Worm (Caenorhabditis elegans) whole organism, L4 larva: ENCODE data around the gene K02G10.15.
A peak's percentile ranks its signal among the peaks of the same experiment; 100 is the strongest.

ENCODE experiments used
- F26F4.8 ChIP-seq: fragments of 200-800 bp; sonication (Bioruptor generic); conservative IDR thresholded peaks from 2 replicates; pipeline ENCODE4 v1.3.6; 2022; ENCODE audit warnings: missing genetic modification characterization, missing compliant biosample characterization
- F37D6.2 ChIP-seq: sonication (generic microtip); optimal IDR thresholded peaks from 2 replicates; lab custom pipeline; 2016; ENCODE audit warnings: mild to moderate bottlenecking, missing genetic modification characterization, missing compliant biosample characterization
- F49E8.2 ChIP-seq: sonication (generic microtip); optimal IDR thresholded peaks from 2 replicates; lab custom pipeline; 2016; ENCODE audit warnings: missing compliant biosample characterization, mild to moderate bottlenecking, missing genetic modification characterization, borderline replicate concordance
- T26A8.4 ChIP-seq: fragments of 200-800 bp; sonication (Bioruptor generic); IDR thresholded peaks from 2 replicates; pipeline ENCODE4 v1.3.6; 2022; ENCODE audit warnings: missing genetic modification characterization, missing compliant biosample characterization
- Y5F2A.4 ChIP-seq: fragments of 200-800 bp; sonication (Bioruptor generic); optimal IDR thresholded peaks from 2 replicates; lab custom pipeline; 2018; ENCODE audit warnings: mild to moderate bottlenecking, missing genetic modification characterization, missing compliant biosample characterization
- Y75B8A.6 ChIP-seq: fragments of 200-800 bp; sonication (Bioruptor generic); IDR thresholded peaks from 2 replicates; pipeline ENCODE4 v1.3.6; 2022; ENCODE audit warnings: missing genetic modification reagents, missing genetic modification characterization, missing compliant biosample characterization
- ama-1 ChIP-seq: fragments of 150-350 bp; optimal IDR thresholded peaks from 2 replicates; lab custom pipeline; 2014; ENCODE audit warnings: inconsistent platforms, mixed read lengths
- ceh-20 ChIP-seq: fragments of 200-800 bp; sonication (Bioruptor generic); IDR thresholded peaks from 2 replicates; pipeline ENCODE4 v1.3.6; 2022; ENCODE audit warnings: missing genetic modification reagents, missing genetic modification characterization, missing compliant biosample characterization
- ceh-82 ChIP-seq: sonication (generic microtip); optimal IDR thresholded peaks from 2 replicates; lab custom pipeline; 2017; ENCODE audit warnings: missing biosample characterization, missing genetic modification characterization
- ctbp-1 ChIP-seq: fragments of 200-800 bp; sonication (Bioruptor generic); IDR thresholded peaks from 2 replicates; pipeline ENCODE4 v1.3.6; 2022; ENCODE audit warnings: missing genetic modification reagents, missing genetic modification characterization, missing compliant biosample characterization
- daf-16 ChIP-seq, 3 experiments: sonication (generic microtip); optimal IDR thresholded peaks; 2 replicates each; lab custom pipeline; 2016 to 2017; ENCODE audit warnings: missing genetic modification characterization in 3 of 3, missing genetic modification reagents in 3 of 3, mild to moderate bottlenecking in 2 of 3, missing compliant biosample characterization in 2 of 3, missing biosample characterization in 1 of 3, moderate library complexity in 1 of 3
- daf-19 ChIP-seq: fragments of 200-800 bp; sonication (Bioruptor generic); conservative IDR thresholded peaks from 2 replicates; pipeline ENCODE4 v1.3.6; 2022; ENCODE audit warnings: missing genetic modification characterization, missing compliant biosample characterization
- dmd-6 ChIP-seq: fragments of 200-800 bp; sonication (Bioruptor generic); IDR thresholded peaks from 2 replicates; pipeline ENCODE4 v1.3.6; 2022; ENCODE audit warnings: missing genetic modification reagents, missing genetic modification characterization, missing compliant biosample characterization
- dmd-8 ChIP-seq: fragments of 200-800 bp; sonication (Bioruptor generic); IDR thresholded peaks from 2 replicates; pipeline ENCODE4 v1.3.6; 2022; ENCODE audit warnings: missing genetic modification characterization, missing compliant biosample characterization
- dve-1 ChIP-seq: sonication (generic microtip); optimal IDR thresholded peaks from 2 replicates; lab custom pipeline; 2017; ENCODE audit warnings: antibody characterized with exemption, mild to moderate bottlenecking, missing genetic modification characterization, missing compliant biosample characterization; ENCODE audit not compliant: insufficient read depth
- egl-43 ChIP-seq: fragments of 200-800 bp; sonication (Bioruptor generic); IDR thresholded peaks from 2 replicates; pipeline ENCODE4 v1.3.6; 2022; ENCODE audit warnings: missing genetic modification reagents, missing genetic modification characterization, missing compliant biosample characterization
- fkh-10 ChIP-seq: fragments of 150-350 bp; optimal IDR thresholded peaks from 2 replicates; lab custom pipeline; 2014; ENCODE audit warnings: missing biosample characterization, missing genetic modification reagents, missing genetic modification characterization
- fos-1 ChIP-seq: fragments of 150-350 bp; optimal IDR thresholded peaks from 2 replicates; lab custom pipeline; 2014; ENCODE audit warnings: missing biosample characterization, missing genetic modification characterization
- hif-1 ChIP-seq, 2 experiments: sonication (generic microtip); optimal IDR thresholded peaks; 2 replicates each; lab custom pipeline; 2016 to 2017; ENCODE audit warnings: missing compliant biosample characterization in 2 of 2, missing genetic modification characterization in 2 of 2, missing genetic modification reagents in 2 of 2, missing genotype in 2 of 2, mild to moderate bottlenecking in 1 of 2
- hlh-11 ChIP-seq: fragments of 200-800 bp; sonication (Bioruptor generic); optimal IDR thresholded peaks from 2 replicates; lab custom pipeline; 2018; ENCODE audit warnings: mild to moderate bottlenecking, missing genetic modification characterization, missing compliant biosample characterization
- hlh-30 ChIP-seq: sonication (generic microtip); optimal IDR thresholded peaks from 2 replicates; lab custom pipeline; 2017; ENCODE audit warnings: antibody characterized with exemption, mild to moderate bottlenecking, missing genetic modification characterization, missing compliant biosample characterization; ENCODE audit not compliant: insufficient read depth
- lin-1 ChIP-seq: fragments of 200-800 bp; sonication (Bioruptor generic); IDR thresholded peaks from 2 replicates; pipeline ENCODE4 v1.3.6; 2022; ENCODE audit warnings: missing genetic modification reagents, missing genetic modification characterization, missing compliant biosample characterization
- lin-29 ChIP-seq: fragments of 200-800 bp; sonication (Bioruptor generic); IDR thresholded peaks from 2 replicates; pipeline ENCODE4 v1.3.6; 2022; ENCODE audit warnings: missing genetic modification reagents, missing genetic modification characterization, missing compliant biosample characterization
- lin-39 ChIP-seq: fragments of 150-350 bp; optimal IDR thresholded peaks from 2 replicates; lab custom pipeline; 2014; ENCODE audit warnings: missing biosample characterization, missing genetic modification reagents, missing genetic modification characterization
- lsy-2 ChIP-seq, 2 experiments: fragments of 150-350 bp in 1 of 2; sonication (generic microtip) in 1 of 2; optimal IDR thresholded peaks; 2 replicates each; lab custom pipeline; 2014 to 2017; ENCODE audit warnings: missing biosample characterization in 2 of 2, missing genetic modification characterization in 2 of 2
- madf-5 ChIP-seq, 2 experiments: fragments of 200-800 bp; sonication (Bioruptor generic); IDR thresholded peaks; 2 replicates each; pipeline ENCODE4 v1.3.6; 2022; ENCODE audit warnings: missing compliant biosample characterization in 2 of 2, missing genetic modification characterization in 2 of 2
- mdt-29 ChIP-seq: fragments of 200-800 bp; sonication (Bioruptor generic); IDR thresholded peaks from 2 replicates; pipeline ENCODE4 v1.3.6; 2022; ENCODE audit warnings: missing genetic modification reagents, missing genetic modification characterization, missing compliant biosample characterization
- mes-2 ChIP-seq: sonication (generic microtip); optimal IDR thresholded peaks from 2 replicates; lab custom pipeline; 2016; ENCODE audit warnings: missing genotype, mild to moderate bottlenecking, missing genetic modification characterization, missing compliant biosample characterization; ENCODE audit not compliant: poor library complexity, severe bottlenecking
- mxl-3 ChIP-seq: fragments of 200-800 bp; sonication (Bioruptor generic); optimal IDR thresholded peaks from 2 replicates; lab custom pipeline; 2018; ENCODE audit warnings: mild to moderate bottlenecking, missing genetic modification characterization, missing compliant biosample characterization
- nhr-10 ChIP-seq: fragments of 150-350 bp; optimal IDR thresholded peaks from 2 replicates; lab custom pipeline; 2014; ENCODE audit warnings: missing biosample characterization, missing genetic modification characterization
- nhr-111 ChIP-seq: fragments of 200-800 bp; sonication (Bioruptor generic); optimal IDR thresholded peaks from 2 replicates; lab custom pipeline; 2018; ENCODE audit warnings: mild to moderate bottlenecking, missing genetic modification characterization, missing compliant biosample characterization
- nhr-25 ChIP-seq: sonication (generic microtip); optimal IDR thresholded peaks from 2 replicates; lab custom pipeline; 2017; ENCODE audit warnings: missing genetic modification characterization, mild to moderate bottlenecking, missing compliant biosample characterization, antibody characterized with exemption, moderate library complexity, borderline replicate concordance; ENCODE audit not compliant: insufficient read depth
- nhr-28 ChIP-seq: fragments of 150-350 bp; optimal IDR thresholded peaks from 2 replicates; lab custom pipeline; 2014; ENCODE audit warnings: missing biosample characterization, missing genetic modification characterization
- nhr-42 ChIP-seq: fragments of 200-800 bp; sonication (Bioruptor generic); IDR thresholded peaks from 2 replicates; pipeline ENCODE4 v1.3.6; 2022; ENCODE audit warnings: missing genetic modification characterization, missing compliant biosample characterization
- nhr-48 ChIP-seq: sonication (generic microtip); optimal IDR thresholded peaks from 2 replicates; lab custom pipeline; 2016; ENCODE audit warnings: mild to moderate bottlenecking, missing genetic modification characterization, missing compliant biosample characterization
- pha-4 ChIP-seq, 2 experiments: fragments of 150-350 bp in 1 of 2; fragments of 200-800 bp in 1 of 2; sonication (Bioruptor generic) in 1 of 2; IDR thresholded peaks in 1 of 2; optimal IDR thresholded peaks in 1 of 2; 2 replicates each; pipeline versions ENCODE4 v1.3.6 to Lab custom; 2014 to 2022; ENCODE audit warnings: missing genetic modification characterization in 2 of 2, missing genetic modification reagents in 2 of 2, missing biosample characterization in 1 of 2, missing compliant biosample characterization in 1 of 2
- php-3 ChIP-seq: fragments of 200-800 bp; sonication (Bioruptor generic); IDR thresholded peaks from 2 replicates; pipeline ENCODE4 v1.3.6; 2022; ENCODE audit warnings: missing genetic modification reagents, missing genetic modification characterization, missing compliant biosample characterization
- pqm-1 ChIP-seq: sonication (generic microtip); optimal IDR thresholded peaks from 2 replicates; lab custom pipeline; 2017; ENCODE audit warnings: missing biosample characterization, missing genetic modification characterization
- saeg-2 ChIP-seq: fragments of 200-800 bp; sonication (Bioruptor generic); IDR thresholded peaks from 2 replicates; pipeline ENCODE4 v1.3.6; 2022; ENCODE audit warnings: missing genetic modification reagents, missing genetic modification characterization, missing compliant biosample characterization
- tra-1 ChIP-seq: fragments of 200-800 bp; sonication (Bioruptor generic); IDR thresholded peaks from 2 replicates; pipeline ENCODE4 v1.3.6; 2022; ENCODE audit warnings: missing genetic modification reagents, missing genetic modification characterization, missing compliant biosample characterization
- unc-62 ChIP-seq, 3 experiments: fragments of 150-350 bp in 1 of 3; sonication (generic microtip); optimal IDR thresholded peaks in 2 of 3; peaks in 1 of 3; 1 replicate in 1 of 3; 2 replicates in 2 of 3; lab custom pipeline; 2014 to 2017; ENCODE audit warnings: missing biosample characterization in 3 of 3, missing genetic modification characterization in 3 of 3, missing genetic modification reagents in 3 of 3, missing genotype in 1 of 3
- vab-7 ChIP-seq: fragments of 200-800 bp; sonication (Bioruptor generic); IDR thresholded peaks from 2 replicates; pipeline ENCODE4 v1.3.6; 2022; ENCODE audit warnings: missing genetic modification reagents, missing genetic modification characterization, missing compliant biosample characterization
- zip-11 ChIP-seq: fragments of 200-800 bp; sonication (Bioruptor generic); IDR thresholded peaks from 2 replicates; pipeline ENCODE4 v1.3.6; 2022; ENCODE audit warnings: missing genetic modification characterization, missing compliant biosample characterization

The K02G10.15 gene

DNA sequence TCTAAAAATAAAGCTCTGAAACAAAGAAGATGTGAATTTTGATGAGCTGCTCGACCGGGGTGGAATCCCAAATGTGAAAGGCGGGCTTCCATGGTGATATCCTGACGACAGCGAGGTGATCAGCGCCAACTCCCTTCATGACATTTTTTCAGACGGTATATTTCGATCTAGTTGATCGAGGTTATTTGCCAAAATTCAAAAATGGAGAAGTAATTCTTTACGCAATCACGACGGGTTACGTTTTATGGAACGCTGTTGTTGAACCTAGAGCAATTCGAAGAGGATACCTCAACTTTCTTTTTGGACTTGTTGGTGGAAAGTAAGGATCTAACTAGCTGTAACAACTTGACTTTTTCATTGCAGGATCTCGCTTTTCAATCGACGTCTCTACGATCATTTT is 5.8 kb downstream of the K02G10.15 start:
- TF ChIP-seq egl-43 (GFP tag; lab: Robert Waterston, UW) (no peak), madf-5 (GFP tag; IDR thresholded peaks at IDR 0.05; lab: Robert Waterston, UW) (0 out of 4 replicates have a peak, but pooled peaks of 1 of the 2 experiments have one; percentile 46), ceh-20 (GFP tag; lab: Robert Waterston, UW) (no peak), nhr-48 (tag; lab: Kevin White, UChicago) (no peak), mxl-3 (GFP tag; lab: Kevin White, UChicago) (no peak), pqm-1 (tag; lab: Kevin White, UChicago) (no peak), fos-1 (tag; lab: Kevin White, UChicago) (no peak), lin-29 (GFP tag; lab: Robert Waterston, UW) (no peak), F49E8.2 (no peak), php-3 (GFP tag; lab: Robert Waterston, UW) (no peak), nhr-111 (GFP tag; lab: Kevin White, UChicago) (no peak), dmd-8 (no peak), T26A8.4 (GFP tag; lab: Robert Waterston, UW) (no peak), ceh-82 (tag; lab: Kevin White, UChicago) (no peak), unc-62 (GFP tag; optimal IDR thresholded peaks at IDR 0.05 in 1 of 2; lab: Kevin White, UChicago) (peak in 1 of 2 experiments; percentile 91), unc-62 (tag; optimal IDR thresholded peaks at IDR 0.05; lab: Kevin White, UChicago) (no peak), vab-7 (GFP tag; lab: Robert Waterston, UW) (no peak), daf-19 (GFP tag; lab: Robert Waterston, UW) (no peak), mdt-29 (GFP tag; lab: Robert Waterston, UW) (no peak)
- TF ChIP-seq, all 104 proteins: peak for 2

DNA sequence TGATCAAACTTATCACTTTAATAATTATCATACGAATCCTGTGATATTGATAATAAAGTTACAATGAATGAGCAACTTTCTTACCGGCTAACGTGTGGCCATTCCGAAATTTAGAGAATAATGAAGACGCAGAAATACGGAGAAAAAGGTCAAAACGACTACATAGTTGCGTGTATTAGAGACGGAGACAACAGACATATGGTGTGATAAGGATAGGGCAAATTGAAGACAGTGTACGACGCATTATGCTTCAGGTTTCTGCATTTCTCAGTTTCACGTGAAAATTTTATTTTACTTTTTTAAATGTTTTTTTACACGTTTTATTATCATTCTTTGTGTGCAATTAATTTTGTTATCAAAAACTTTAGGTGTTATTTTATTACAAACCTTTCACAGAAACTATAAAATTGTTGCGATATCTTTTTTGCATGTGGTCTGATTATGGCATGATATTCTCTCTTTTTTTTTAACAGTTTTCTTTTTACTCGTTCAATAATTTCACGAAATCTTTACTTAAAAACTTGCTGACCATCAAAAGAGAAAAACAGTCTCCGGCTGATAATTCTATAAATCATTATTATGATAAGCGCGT is 9.3 kb downstream of the K02G10.15 start, which contains the start of gene tmem-135:
tmem-135 (plus strand) TSS at position 542 of the 592 bp plus-strand sequence.
- TF ChIP-seq php-3 (GFP tag; lab: Robert Waterston, UW) (0 out of 2 replicates have a peak, but pooled peaks have one; percentile 9), hlh-30 (tag; lab: Kevin White, UChicago) (peak; percentile 27), F37D6.2 (tag; lab: Kevin White, UChicago) (no peak), dve-1 (no peak), fkh-10 (no peak), hlh-11 (tag; lab: Kevin White, UChicago) (peak; percentile 25), pqm-1 (tag; lab: Kevin White, UChicago) (peak; percentile 0), daf-16 (GFP tag; optimal IDR thresholded peaks at IDR 0.05; lab: Kevin White, UChicago) (no peak), daf-16 (tag; optimal IDR thresholded peaks at IDR 0.05; lab: Kevin White, UChicago) (peak; percentile 24), nhr-28 (tag; lab: Kevin White, UChicago) (peak; percentile 59)

DNA sequence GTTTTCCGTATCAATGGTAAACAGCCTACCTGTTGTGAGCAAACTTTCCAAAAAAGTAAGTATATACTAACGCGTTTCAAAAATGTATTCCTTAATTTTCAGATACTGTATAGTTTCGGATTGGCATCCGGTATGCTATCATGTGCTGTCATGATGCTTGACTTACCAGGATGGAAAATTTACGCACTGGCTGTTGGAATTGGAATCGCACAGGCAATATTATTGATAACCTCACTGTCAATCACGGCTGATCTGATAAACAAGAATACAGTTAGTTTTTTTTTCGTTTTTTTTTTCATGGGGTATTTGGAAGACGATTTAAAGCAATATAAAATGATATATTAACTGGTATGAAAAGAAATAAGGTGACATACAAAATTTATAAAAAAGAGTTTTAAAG is 10.7 kb downstream of the K02G10.15 start:
- TF ChIP-seq mes-2 (tag; lab: Kevin White, UChicago) (no peak), ama-1 (lab: Kevin White, UChicago) (no peak), mdt-29 (GFP tag; lab: Robert Waterston, UW) (no peak), zip-11 (no peak), F26F4.8 (GFP tag; lab: Robert Waterston, UW) (no peak), Y75B8A.6 (GFP tag; lab: Robert Waterston, UW) (no peak), ctbp-1 (GFP tag; lab: Robert Waterston, UW) (no peak), Y5F2A.4 (GFP tag; lab: Kevin White, UChicago) (no peak), daf-16 (GFP tag; optimal IDR thresholded peaks at IDR 0.05; lab: Kevin White, UChicago) (no peak), daf-16 (tag; optimal IDR thresholded peaks at IDR 0.05; lab: Kevin White, UChicago) (peak; percentile 47), nhr-42 (no peak), nhr-25 (tag; lab: Kevin White, UChicago) (no peak), saeg-2 (no peak), nhr-10 (no peak), pha-4 (GFP tag; IDR thresholded peaks at IDR 0.05; lab: Robert Waterston, UW) (no peak), pha-4 (tag; optimal IDR thresholded peaks at IDR 0.05; lab: Kevin White, UChicago) (no peak), dmd-6 (GFP tag; lab: Robert Waterston, UW) (peak; percentile 86), vab-7 (GFP tag; lab: Robert Waterston, UW) (no peak), hlh-11 (tag; lab: Kevin White, UChicago) (peak; percentile 32), lin-39 (tag; lab: Kevin White, UChicago) (no peak), hif-1 (tag; optimal IDR thresholded peaks at IDR 0.05; lab: Kevin White, UChicago) (no peak), lin-1 (GFP tag; lab: Robert Waterston, UW) (no peak), mxl-3 (GFP tag; lab: Kevin White, UChicago) (no peak), lsy-2 (tag; optimal IDR thresholded peaks at IDR 0.05; lab: Kevin White, UChicago) (no peak), fkh-10 (no peak), tra-1 (0 out of 2 replicates have a peak, but pooled peaks have one; percentile 36)
